Worm (Caenorhabditis elegans) whole organism, L4 larva: Measurements from ENCODE around the gene dnpp-1.
A peak's percentile ranks its signal among the peaks of the same experiment; 100 is the strongest.

ENCODE experiments used
- T20F7.1 ChIP-seq: fragments of 200-800 bp; sonication (Bioruptor generic); optimal IDR thresholded peaks from 2 replicates; lab custom pipeline; 2018; ENCODE audit warnings: mild to moderate bottlenecking, missing genetic modification characterization, missing compliant biosample characterization
- aly-2 ChIP-seq: sonication (generic microtip); optimal IDR thresholded peaks from 2 replicates; lab custom pipeline; 2018; ENCODE audit warnings: missing biosample characterization, missing genetic modification characterization
- ama-1 ChIP-seq: fragments of 150-350 bp; optimal IDR thresholded peaks from 2 replicates; lab custom pipeline; 2014; ENCODE audit warnings: inconsistent platforms, mixed read lengths
- ctbp-1 ChIP-seq: fragments of 200-800 bp; sonication (Bioruptor generic); IDR thresholded peaks from 2 replicates; pipeline ENCODE4 v1.3.6; 2022; ENCODE audit warnings: missing genetic modification reagents, missing genetic modification characterization, missing compliant biosample characterization
- fkh-10 ChIP-seq: fragments of 150-350 bp; optimal IDR thresholded peaks from 2 replicates; lab custom pipeline; 2014; ENCODE audit warnings: missing biosample characterization, missing genetic modification reagents, missing genetic modification characterization
- lin-15B ChIP-seq: fragments of 150-350 bp; sonication (generic microtip); optimal IDR thresholded peaks from 3 replicates; lab custom pipeline; 2014; ENCODE audit warnings: missing biosample characterization, missing genetic modification characterization
- nhr-237 ChIP-seq: sonication (generic microtip); optimal IDR thresholded peaks from 2 replicates; lab custom pipeline; 2017; ENCODE audit warnings: missing biosample characterization, missing genetic modification characterization
- pha-4 ChIP-seq, 2 experiments: fragments of 150-350 bp in 1 of 2; fragments of 200-800 bp in 1 of 2; sonication (Bioruptor generic) in 1 of 2; IDR thresholded peaks in 1 of 2; optimal IDR thresholded peaks in 1 of 2; 2 replicates each; pipeline versions ENCODE4 v1.3.6 to Lab custom; 2014 to 2022; ENCODE audit warnings: missing genetic modification characterization in 2 of 2, missing genetic modification reagents in 2 of 2, missing biosample characterization in 1 of 2, missing compliant biosample characterization in 1 of 2
- pqm-1 ChIP-seq: sonication (generic microtip); optimal IDR thresholded peaks from 2 replicates; lab custom pipeline; 2017; ENCODE audit warnings: missing biosample characterization, missing genetic modification characterization
- unc-62 ChIP-seq, 3 experiments: fragments of 150-350 bp in 1 of 3; sonication (generic microtip); optimal IDR thresholded peaks in 2 of 3; peaks in 1 of 3; 1 replicate in 1 of 3; 2 replicates in 2 of 3; lab custom pipeline; 2014 to 2017; ENCODE audit warnings: missing biosample characterization in 3 of 3, missing genetic modification characterization in 3 of 3, missing genetic modification reagents in 3 of 3, missing genotype in 1 of 3

- TF ChIP-seq fkh-10 (GFP tag; lab: Kevin White, UChicago) = no peak
- TF ChIP-seq pha-4 (GFP tag; IDR thresholded peaks at IDR 0.05; lab: Robert Waterston, UW) = no peak
- no peak for TF ChIP-seq pha-4 (tag; optimal IDR thresholded peaks at IDR 0.05; lab: Kevin White, UChicago)
- TF ChIP-seq aly-2 (tag; lab: Kevin White, UChicago) = no peak
- peak; percentile 2 for TF ChIP-seq ama-1 (lab: Kevin White, UChicago)
- TF ChIP-seq T20F7.1 = no peak
- no peak for TF ChIP-seq ctbp-1 (GFP tag; lab: Robert Waterston, UW)
- TF ChIP-seq pqm-1 (tag; lab: Kevin White, UChicago) = no peak
- TF ChIP-seq lin-15B (tag; lab: Kevin White, UChicago) = no peak
- TF ChIP-seq unc-62 (GFP tag; optimal IDR thresholded peaks at IDR 0.05 in 1 of 2; lab: Kevin White, UChicago) = no peak
- TF ChIP-seq unc-62 (tag; optimal IDR thresholded peaks at IDR 0.05; lab: Kevin White, UChicago) = no peak
- TF ChIP-seq nhr-237 = no peak
Measured at ce11 chrIII:5841676-5842075, 21.9 kb downstream of the dnpp-1 start.
